Fruit fly (Drosophila melanogaster) whole organism: ENCODE measurements around the gene Prx1.

Experiments
- EcR ChIP-seq, 2 experiments: fragments of >200 bp; optimal IDR thresholded peaks; 2 replicates each; lab custom pipeline; 2017; ENCODE audit warnings: missing biosample characterization in 2 of 2, missing genetic modification characterization in 2 of 2, missing genetic modification reagents in 2 of 2
- usp ChIP-seq: fragments of >200 bp; optimal IDR thresholded peaks from 2 replicates; lab custom pipeline; 2017; ENCODE audit warnings: missing biosample characterization, missing genetic modification characterization, mixed read lengths

dm6 chr3L:15162988-15163387 lies 44.7 kb upstream of the Prx1 start:
- no peak for TF ChIP-seq usp (GFP tag; lab: Kevin White, UChicago)
- TF ChIP-seq EcR (GFP tag; optimal IDR thresholded peaks at IDR 0.05; lab: Kevin White, UChicago) = no peak
